Worm (Caenorhabditis elegans): ENCODE data around the gene srd-45.
A peak's percentile ranks its signal among the peaks of the same experiment; 100 is the strongest.
"Not testable (repeated sequence)": the region's sequence is repeated elsewhere in the genome, so short reads cannot be mapped to it uniquely, and the experiment has no call there.

Gene srd-45

DNA sequence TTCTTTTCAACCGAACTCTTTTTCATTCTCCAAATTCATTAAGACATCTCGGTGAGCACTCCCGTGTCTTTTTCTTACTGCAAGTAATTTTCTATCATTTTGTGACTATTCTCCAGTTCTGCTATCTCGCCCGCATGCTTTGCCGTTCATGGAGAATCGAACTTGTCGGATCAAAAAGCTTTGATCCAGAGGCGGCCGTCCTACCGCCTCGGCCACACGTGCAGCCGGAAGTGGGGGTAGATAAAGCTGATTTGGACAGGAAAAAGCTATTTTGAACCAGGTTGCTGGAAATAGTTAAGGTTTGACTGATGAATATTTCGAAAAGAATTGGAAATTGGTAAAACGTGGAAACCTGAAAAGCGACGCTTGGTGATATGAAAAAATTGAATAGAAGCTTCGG is 24.5 kb upstream of the srd-45 start:
- TF ChIP-seq F10B5.3 (tag; optimal IDR thresholded peaks at IDR 0.05) (no peak), fkh-10 (GFP tag; optimal IDR thresholded peaks at IDR 0.05) (no peak), D1046.2 (GFP tag; IDR thresholded peaks at IDR 0.05) (0 out of 2 replicates have a peak, but pooled peaks have one; percentile 31), vab-7 (GFP tag; IDR thresholded peaks at IDR 0.05) (no peak), hlh-11 (tag; optimal IDR thresholded peaks at IDR 0.05) (no peak), arid-1 (GFP tag; conservative IDR thresholded peaks at IDR 0.05) (0 out of 2 replicates have a peak, but pooled peaks have one; percentile 13), ceh-44 (GFP tag; IDR thresholded peaks at IDR 0.05) (peak; percentile 47; the same call in 1 of the 2 replicates), attf-4 (tag; optimal IDR thresholded peaks at IDR 0.05) (no peak), ces-1 (GFP tag; optimal IDR thresholded peaks at IDR 0.05) (no peak), unc-62 (GFP tag; optimal IDR thresholded peaks at IDR 0.05 in 1 of 2) (no peak), unc-62 (tag; optimal IDR thresholded peaks at IDR 0.05) (no peak)

DNA sequence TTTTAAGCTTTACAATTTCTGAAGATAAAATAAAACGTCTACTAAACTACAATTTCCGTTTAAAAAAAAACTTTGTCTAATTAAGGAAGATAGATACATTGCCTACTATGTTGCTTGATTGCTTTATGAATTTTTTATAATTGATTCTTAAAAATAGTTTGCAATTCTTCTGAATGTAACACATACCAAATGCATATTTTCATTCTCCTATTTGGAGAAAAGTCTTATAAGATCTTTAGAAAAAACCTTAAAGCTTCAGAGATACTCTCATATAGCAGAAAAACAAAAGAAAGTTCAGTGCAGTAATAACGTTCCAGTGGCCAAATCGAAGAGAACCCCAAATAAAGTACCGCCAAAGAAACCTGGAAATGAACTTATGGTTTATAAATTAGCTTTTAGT is 22.2 kb upstream of the srd-45 start, which contains the start of gene phf-32:
phf-32 (plus strand) TSS at position 301 of the 400 bp plus-strand sequence.
- TF ChIP-seq egl-27 (tag; optimal IDR thresholded peaks at IDR 0.05) (no peak), madf-9 (GFP tag; conservative IDR thresholded peaks at IDR 0.05) (no peak), nhr-42 (GFP tag; IDR thresholded peaks at IDR 0.05) (no peak), arid-1 (GFP tag; conservative IDR thresholded peaks at IDR 0.05) (no peak), Y48G9A.11 (GFP tag; IDR thresholded peaks at IDR 0.05) (no peak), lsy-2 (tag; optimal IDR thresholded peaks at IDR 0.05) (no peak), nhr-11 (tag; optimal IDR thresholded peaks at IDR 0.05) (no peak), F37D6.2 (tag; optimal IDR thresholded peaks at IDR 0.05) (no peak), ZK337.2 (GFP tag; IDR thresholded peaks at IDR 0.05) (no peak), pha-4 (GFP tag; IDR thresholded peaks at IDR 0.05) (no peak), pha-4 (tag; optimal IDR thresholded peaks at IDR 0.05) (no peak)

ce11 chrX:12308045-12308499 is 20.7 kb upstream of the srd-45 start, which contains the start of gene F17A2.16:
Gene F17A2.16, plus strand, starts transcription at chrX:12308449.
- peak in 1 of 2 experiments; percentile 54 for TF ChIP-seq unc-62 (GFP tag; optimal IDR thresholded peaks at IDR 0.05 in 1 of 2)
- not testable (repeated sequence) for TF ChIP-seq unc-62 (tag; optimal IDR thresholded peaks at IDR 0.05)
- peak; percentile 82 for TF ChIP-seq snpc-1.2 (GFP tag; IDR thresholded peaks at IDR 0.05)

- peak; percentile 59; the same call in 1 of the 2 replicates for TF ChIP-seq mxl-2 (GFP tag; conservative IDR thresholded peaks at IDR 0.05)
- TF ChIP-seq nhr-10 (tag; optimal IDR thresholded peaks at IDR 0.05): no peak
- TF ChIP-seq madf-9 (GFP tag; conservative IDR thresholded peaks at IDR 0.05): 0 out of 2 replicates have a peak, but pooled peaks have one; percentile 5
Observed at ce11 chrX:12313779-12314178, 15.0 kb upstream of the srd-45 start.

DNA sequence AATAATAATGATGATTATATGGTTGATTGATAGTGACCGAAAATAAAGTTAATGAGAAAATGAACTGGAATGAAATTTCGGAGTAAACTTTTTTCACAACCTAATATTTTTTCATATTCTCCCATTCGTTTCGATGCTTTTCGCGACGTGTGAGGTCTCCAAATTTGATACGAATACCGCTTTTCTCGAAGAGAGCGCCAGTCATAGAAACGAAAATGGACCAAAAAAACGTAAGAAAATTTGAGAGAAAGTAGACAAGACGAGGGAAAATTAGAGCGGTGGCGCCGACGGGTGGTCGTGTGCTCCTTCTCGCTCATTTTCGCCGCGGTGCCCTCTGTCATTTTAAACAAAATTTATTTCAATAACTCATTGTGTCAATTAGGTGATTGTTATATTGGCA is 14.4 kb upstream of the srd-45 start:
- peak; percentile 81; the same call in 1 of the 2 replicates for TF ChIP-seq tra-1 (GFP tag; IDR thresholded peaks at IDR 0.05)
- TF ChIP-seq unc-62 (GFP tag; optimal IDR thresholded peaks at IDR 0.05 in 1 of 2): peak in 1 of 2 experiments; percentile 79
- TF ChIP-seq unc-62 (tag; optimal IDR thresholded peaks at IDR 0.05): no peak
- no peak for TF ChIP-seq Y5F2A.4 (GFP tag; optimal IDR thresholded peaks at IDR 0.05)

DNA sequence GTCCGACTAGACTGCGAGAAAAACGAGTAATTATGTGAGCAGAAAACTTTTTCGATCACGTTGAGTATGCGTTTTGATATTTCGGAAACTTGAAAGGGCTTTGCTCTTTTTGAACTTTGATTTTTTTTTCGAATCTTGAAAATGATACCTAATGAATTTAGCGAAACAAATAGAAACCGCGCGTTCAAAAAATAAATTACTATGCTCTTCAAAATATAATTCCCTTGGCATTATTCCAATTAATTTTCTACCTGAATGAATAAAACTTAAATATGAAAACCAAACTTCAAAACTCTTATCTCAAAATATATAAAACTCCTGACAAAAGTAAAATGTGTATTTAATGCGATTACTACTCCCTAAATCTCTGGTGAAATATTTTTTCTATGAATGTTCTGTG is 13.5 kb upstream of the srd-45 start, which contains the start of gene xtr-2:
xtr-2 (plus strand) TSS at position 301 of the 400 bp plus-strand sequence.
- no peak for TF ChIP-seq ama-1 (optimal IDR thresholded peaks at IDR 0.05)
- no peak for TF ChIP-seq ctbp-1 (GFP tag; IDR thresholded peaks at IDR 0.05)
- no peak for TF ChIP-seq ceh-32 (tag; optimal IDR thresholded peaks at IDR 0.05; ENCODE audit: poor library complexity)
- no peak for TF ChIP-seq lin-39 (tag; optimal IDR thresholded peaks at IDR 0.05)
- no peak for TF ChIP-seq nhr-77 (tag; optimal IDR thresholded peaks at IDR 0.05)
- no peak for TF ChIP-seq aha-1 (tag)
- no peak for TF ChIP-seq set-16 (GFP tag; IDR thresholded peaks at IDR 0.05)
- no peak for TF ChIP-seq Y48G9A.11 (GFP tag; IDR thresholded peaks at IDR 0.05)
- no peak for TF ChIP-seq attf-4 (tag; optimal IDR thresholded peaks at IDR 0.05)
- TF ChIP-seq pha-4 (GFP tag; IDR thresholded peaks at IDR 0.05): no peak
- TF ChIP-seq pha-4 (tag; optimal IDR thresholded peaks at IDR 0.05): no peak
- no peak for TF ChIP-seq dve-1 (tag; optimal IDR thresholded peaks at IDR 0.05; ENCODE audit: insufficient read depth)
- no peak for TF ChIP-seq tra-1 (GFP tag; IDR thresholded peaks at IDR 0.05)
- no peak for TF ChIP-seq lsy-2 (tag; optimal IDR thresholded peaks at IDR 0.05)
- TF ChIP-seq mes-2 (tag; optimal IDR thresholded peaks at IDR 0.05; ENCODE audit: poor library complexity, severe bottlenecking): no peak
- TF ChIP-seq lin-38 (GFP tag; IDR thresholded peaks at IDR 0.05): no peak
- no peak for TF ChIP-seq spr-1 (tag; optimal IDR thresholded peaks at IDR 0.05)
- TF ChIP-seq nhr-42 (GFP tag; IDR thresholded peaks at IDR 0.05): no peak
- TF ChIP-seq spr-3 (GFP tag; optimal IDR thresholded peaks at IDR 0.05): no peak

Measured in whole organism, L4 larva.